Worm (Caenorhabditis elegans) whole organism, dauer: ENCODE data around the gene Y50D7A.8.

Source experiments
- unc-62 ChIP-seq: sonication (generic microtip); optimal IDR thresholded peaks from 2 replicates; lab custom pipeline; 2017; ENCODE audit warnings: missing biosample characterization, missing genetic modification reagents, missing genetic modification characterization

Y50D7A.8 gene

DNA sequence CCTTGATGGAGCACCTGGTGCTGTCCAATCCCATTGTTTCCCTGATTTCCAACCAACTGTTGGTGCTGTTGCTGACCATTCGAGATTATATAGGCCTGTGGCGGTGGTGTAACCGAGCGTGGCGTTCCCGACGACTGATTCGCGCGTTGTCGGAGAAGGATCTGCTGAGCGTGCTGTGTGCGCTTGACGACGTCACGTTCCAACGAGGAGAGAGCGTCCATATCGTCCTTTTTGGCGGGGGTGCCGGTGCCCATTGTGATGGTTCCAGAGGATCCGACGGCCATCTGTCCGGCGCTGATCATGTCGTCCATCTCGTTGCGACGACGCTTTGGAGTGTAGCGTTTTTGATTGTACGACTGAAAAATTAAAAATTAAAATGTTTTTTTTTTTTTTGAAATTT is 2.5 kb upstream of the Y50D7A.8 start:
- no peak for TF ChIP-seq unc-62

DNA sequence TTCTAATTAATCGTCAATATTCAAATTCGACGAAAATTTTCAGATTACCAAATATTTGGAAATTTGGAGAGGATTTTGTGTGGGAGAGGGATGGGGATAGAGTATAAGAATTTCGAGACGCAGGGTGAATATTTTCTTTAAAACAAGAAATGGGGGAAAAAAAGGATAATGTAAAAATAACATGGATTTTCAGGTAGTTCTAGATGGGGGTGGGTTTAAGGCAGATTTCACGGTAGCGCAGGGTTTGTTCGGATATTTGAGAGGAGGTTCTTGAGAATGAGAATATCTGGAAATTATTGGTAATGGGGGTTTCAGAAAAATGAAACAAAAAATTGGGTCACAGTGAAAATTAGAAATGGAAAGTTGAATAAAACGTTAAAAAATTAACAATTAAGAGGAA is 1.3 kb upstream of the Y50D7A.8 start:
- no peak for TF ChIP-seq unc-62

DNA sequence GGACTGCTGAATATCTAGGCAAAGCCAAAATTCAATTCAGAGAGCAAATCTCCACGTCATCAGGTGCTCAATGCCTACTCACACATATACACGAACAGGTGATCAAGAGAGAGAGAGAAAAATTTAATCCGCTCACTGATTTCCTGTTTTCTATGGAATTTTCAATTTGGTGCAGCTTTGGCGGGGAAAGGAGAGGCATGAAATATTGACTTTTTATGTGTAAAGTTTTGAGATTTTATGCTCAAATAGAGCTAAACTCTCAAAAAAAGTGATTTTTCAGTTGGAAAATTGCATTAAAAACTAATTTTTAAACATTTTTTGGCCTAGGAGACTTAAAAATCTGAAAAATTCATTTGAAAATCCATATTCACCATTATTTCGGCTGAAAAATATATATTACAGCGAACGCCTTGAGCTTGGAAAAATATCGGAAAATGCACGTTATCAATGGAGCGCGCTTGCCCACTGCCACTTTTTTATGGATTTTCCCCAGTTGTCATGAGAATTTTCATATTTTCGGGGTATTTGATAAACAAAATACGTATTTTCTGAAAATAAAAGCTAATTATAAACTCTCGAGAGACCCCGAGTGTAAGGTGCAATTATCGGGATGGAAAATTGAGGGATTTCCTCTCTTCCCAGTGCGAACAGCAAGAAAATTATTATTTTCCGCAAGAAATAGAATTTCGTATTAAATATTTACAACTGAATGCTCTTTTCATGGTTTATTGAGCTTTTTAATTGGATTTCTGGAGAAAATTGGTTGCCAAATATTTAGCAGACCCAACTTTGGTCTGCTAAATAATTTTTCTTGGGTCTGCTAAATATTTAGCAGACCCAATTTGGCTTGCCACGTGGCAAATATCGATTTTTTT is 542 bp upstream of the Y50D7A.8 start:
- TF ChIP-seq unc-62, result no peak

DNA sequence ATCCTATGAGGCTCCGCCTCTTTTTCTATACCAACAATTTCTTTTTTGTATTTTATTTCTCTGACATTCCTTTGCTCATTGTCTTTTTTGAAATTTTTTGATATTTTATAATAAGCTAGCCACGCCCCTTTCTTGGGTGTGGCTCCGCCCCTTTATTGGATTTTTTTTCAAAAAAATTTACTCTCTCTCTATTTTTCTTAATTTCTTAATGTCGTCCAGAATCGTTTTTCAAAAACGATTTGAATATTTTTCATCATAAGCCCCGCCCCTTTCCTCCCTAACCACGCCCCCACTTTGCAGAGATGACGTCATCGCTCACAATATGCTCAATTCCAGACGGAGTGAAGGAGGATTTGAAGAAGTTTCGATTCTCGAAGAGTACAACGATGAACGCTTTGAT is 27.9 kb downstream of the Y50D7A.8 start, which contains the start of gene Y50D7A.10:
TSS of gene Y50D7A.10 (plus strand) at position 301 of the 400 bp plus-strand sequence.
- no peak for TF ChIP-seq unc-62

DNA sequence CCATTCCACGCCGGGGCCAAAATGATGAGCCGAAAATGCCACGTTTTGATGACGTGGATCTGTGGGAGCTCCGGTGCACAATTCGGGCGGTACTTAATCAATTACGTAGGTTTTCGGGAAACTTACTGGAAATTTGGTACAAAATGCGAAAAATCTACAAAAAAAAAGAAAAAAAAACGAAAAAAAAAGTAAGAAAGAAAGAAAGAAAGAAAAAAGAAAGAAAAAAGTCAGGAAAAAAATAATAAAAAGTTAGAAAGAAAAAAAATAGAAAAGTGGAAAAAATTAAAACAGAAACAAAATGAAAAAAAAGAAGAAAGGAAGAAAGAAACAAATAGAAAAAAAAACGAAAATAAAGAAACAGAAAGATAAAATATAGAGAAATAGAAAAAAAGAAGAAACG is 30.2 kb downstream of the Y50D7A.8 start:
- no peak for TF ChIP-seq unc-62

DNA sequence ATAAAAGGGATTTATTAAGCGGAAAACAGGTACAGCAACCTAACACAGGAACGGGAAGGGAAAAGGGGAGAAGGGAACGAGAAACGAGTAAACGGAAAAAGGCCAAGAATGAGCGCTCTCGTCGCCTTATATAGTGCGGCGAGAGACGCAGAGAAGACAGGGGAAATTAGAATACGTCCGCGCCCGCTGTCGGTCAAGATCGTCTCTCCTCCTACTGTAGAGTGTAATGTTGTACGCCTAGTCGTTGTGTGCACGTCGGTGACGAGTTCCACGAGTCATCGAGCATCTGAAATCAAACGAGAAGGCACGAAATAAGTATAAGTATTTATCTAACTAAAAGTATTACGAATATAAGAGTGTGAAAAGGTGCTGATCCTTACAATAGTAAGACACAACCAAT is 31.9 kb downstream of the Y50D7A.8 start:
- TF ChIP-seq unc-62, result no peak

DNA sequence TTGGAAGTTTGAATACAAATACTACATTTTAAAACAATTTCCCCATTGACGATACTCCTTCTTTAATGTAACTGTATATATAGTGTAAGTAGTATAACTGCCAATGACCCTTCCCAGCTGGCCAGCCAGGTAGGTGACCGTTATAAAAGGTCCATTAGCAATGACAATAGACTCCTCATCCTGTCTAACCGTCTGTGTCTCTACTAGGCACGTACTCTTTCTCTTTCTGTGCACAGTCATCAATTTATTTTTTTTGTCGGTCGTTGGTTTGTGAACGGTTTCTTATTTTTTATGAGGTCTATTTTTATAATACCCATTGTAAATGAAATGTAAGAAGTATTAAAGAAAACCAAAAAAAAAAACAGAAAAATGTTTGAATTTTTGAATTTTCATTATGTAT is 38.5 kb downstream of the Y50D7A.8 start:
- no peak for TF ChIP-seq unc-62

DNA sequence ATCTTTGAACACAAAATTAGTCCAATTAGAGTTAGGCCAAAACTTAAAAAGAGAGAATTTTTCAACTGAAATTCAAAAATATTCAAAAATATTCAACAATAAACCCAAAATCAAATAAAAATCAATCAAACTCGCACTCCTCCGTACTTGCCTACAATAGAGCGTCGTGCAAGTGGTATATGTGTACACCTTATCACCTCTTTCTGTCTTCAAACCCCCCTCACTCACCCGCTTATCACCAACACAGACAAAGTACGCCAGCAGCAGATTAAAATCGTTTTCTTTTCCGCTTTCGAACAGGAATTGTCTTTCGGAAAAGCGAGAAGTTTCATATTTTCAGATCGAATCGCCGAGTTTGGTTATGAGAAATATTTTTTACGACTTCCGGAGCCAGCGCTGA is 43.8 kb downstream of the Y50D7A.8 start:
- no peak for TF ChIP-seq unc-62

DNA sequence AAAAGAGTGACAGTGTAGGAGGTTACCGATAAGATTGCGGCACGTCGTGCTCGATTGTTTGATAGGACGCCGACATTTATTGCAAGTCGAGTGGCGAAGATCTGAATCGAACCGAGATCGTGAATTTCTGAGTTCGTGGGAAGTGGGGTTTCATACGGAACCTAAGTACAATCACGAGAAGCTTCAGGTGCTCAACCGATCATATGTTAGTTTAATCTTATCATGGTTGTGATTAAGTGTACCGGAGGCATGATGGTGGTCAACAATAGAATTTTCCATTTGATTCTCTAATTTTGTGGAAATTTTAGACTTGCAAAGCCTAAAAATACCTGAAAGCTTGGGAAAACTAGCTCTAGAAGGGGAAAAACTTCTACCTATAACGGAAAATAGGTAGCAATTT is 44.6 kb downstream of the Y50D7A.8 start, which contains the start of gene ads-1:
TSS of gene ads-1 (minus strand) at position 101 of the 400 bp plus-strand sequence.
- no peak for TF ChIP-seq unc-62

DNA sequence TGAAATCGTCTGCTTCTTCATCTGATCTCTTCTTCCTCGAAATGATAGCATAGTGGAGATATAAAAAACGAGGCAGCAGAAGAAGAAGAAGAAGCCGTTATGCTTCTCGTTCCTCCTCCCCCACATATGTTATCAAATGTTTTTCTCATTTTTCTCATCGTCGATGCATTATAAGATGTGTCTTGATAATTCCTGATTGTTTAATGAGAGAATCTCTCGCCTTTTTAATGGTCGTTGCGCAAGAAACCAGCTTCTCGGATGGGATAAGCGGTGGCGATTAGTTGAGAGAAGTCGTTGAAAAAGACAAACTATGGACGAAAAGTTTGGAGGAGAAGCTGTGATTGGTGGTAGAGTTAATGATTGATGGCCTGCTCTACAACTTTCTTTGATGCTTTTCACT is 48.5 kb downstream of the Y50D7A.8 start, which contains the start of gene Y50D7A.13:
TSS of gene Y50D7A.13 (minus strand) at position 101 of the 400 bp plus-strand sequence.
- TF ChIP-seq unc-62, result no peak

DNA sequence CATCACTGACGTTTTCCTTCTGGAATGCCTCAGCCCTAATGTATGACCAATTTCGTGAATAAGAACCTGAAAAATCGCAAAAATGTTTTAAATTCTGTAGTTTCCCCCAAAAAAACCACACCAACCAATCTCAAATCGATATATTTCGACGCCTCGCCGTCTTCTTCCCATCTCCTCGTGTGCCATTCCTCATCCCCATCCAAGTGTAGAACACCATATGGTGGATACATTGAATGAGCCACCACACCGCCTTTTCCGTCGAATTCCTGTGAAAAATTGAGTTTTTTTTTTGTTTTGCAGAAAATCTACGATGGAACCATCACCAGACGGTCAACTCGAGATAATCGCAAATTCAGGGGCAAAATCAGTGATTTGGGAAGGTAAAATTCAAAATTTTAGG is 50.7 kb downstream of the Y50D7A.8 start, which contains the start of gene Y50D7A.1:
TSS of gene Y50D7A.1 (plus strand) at position 301 of the 400 bp plus-strand sequence.
- TF ChIP-seq unc-62, result no peak

DNA sequence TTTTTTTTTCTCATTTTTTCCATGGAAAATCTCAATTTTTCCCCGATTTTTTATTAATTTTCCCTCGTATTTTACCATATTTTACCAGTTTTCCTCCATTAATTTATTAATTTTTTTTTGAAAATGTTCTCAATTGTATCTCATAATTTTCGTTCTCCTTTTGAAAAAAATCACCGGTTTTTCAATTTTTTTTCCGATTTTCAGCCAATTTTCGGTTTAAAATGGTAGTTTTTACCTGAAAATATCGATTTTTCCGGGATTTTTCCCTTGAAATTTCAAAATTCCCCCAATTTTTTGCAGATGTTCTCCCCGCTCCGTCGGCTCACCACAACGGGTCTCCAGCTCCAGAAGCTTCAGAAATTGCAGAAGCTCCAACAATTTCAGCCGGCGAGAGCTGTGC is 59.2 kb downstream of the Y50D7A.8 start, which contains the start of gene taco-1:
TSS of gene taco-1 (plus strand) at position 301 of the 400 bp plus-strand sequence.
- TF ChIP-seq unc-62, result no peak
